Worm (Caenorhabditis elegans) whole organism, L2 larva: ENCODE measurements around the gene C17C3.1.

Experiments used
- C34F6.9 ChIP-seq: fragments of 150-350 bp; optimal IDR thresholded peaks from 2 replicates; lab custom pipeline; 2014; ENCODE audit warnings: missing biosample characterization, missing genetic modification characterization
- F13H6.1 ChIP-seq: sonication (generic microtip); optimal IDR thresholded peaks from 2 replicates; lab custom pipeline; 2016; ENCODE audit warnings: missing genetic modification characterization, missing compliant biosample characterization
- R02D3.7 ChIP-seq: fragments of 150-350 bp; optimal IDR thresholded peaks from 2 replicates; lab custom pipeline; 2014; ENCODE audit warnings: missing biosample characterization, missing genetic modification characterization
- Y55F3AM.14 ChIP-seq: fragments of 200-800 bp; sonication (Bioruptor generic); optimal IDR thresholded peaks from 2 replicates; lab custom pipeline; 2018; ENCODE audit warnings: mild to moderate bottlenecking, missing genetic modification characterization, missing compliant biosample characterization
- ZK546.5 ChIP-seq: sonication (generic microtip); optimal IDR thresholded peaks from 2 replicates; lab custom pipeline; 2017; ENCODE audit warnings: missing biosample characterization, missing genetic modification characterization
- alr-1 ChIP-seq: fragments of 150-350 bp; optimal IDR thresholded peaks from 2 replicates; lab custom pipeline; 2014; ENCODE audit warnings: missing biosample characterization, missing genetic modification characterization
- aly-2 ChIP-seq: fragments of 150-350 bp; optimal IDR thresholded peaks from 2 replicates; lab custom pipeline; 2014; ENCODE audit warnings: missing biosample characterization, missing genetic modification characterization
- ama-1 ChIP-seq: fragments of 150-350 bp; optimal IDR thresholded peaks from 2 replicates; lab custom pipeline; 2018; ENCODE audit warnings: inconsistent platforms
- blmp-1 ChIP-seq: sonication (generic microtip); optimal IDR thresholded peaks from 2 replicates; lab custom pipeline; 2017; ENCODE audit warnings: missing genetic modification characterization, mild to moderate bottlenecking, missing compliant biosample characterization, antibody characterized with exemption, moderate library complexity; ENCODE audit not compliant: insufficient read depth
- ceh-16 ChIP-seq: fragments of 150-350 bp; optimal IDR thresholded peaks from 2 replicates; lab custom pipeline; 2014; ENCODE audit warnings: missing biosample characterization, missing genetic modification characterization
- ceh-82 ChIP-seq: fragments of 150-350 bp; optimal IDR thresholded peaks from 2 replicates; lab custom pipeline; 2014; ENCODE audit warnings: missing biosample characterization, missing genetic modification characterization
- crh-2 ChIP-seq: sonication (generic microtip); optimal IDR thresholded peaks from 2 replicates; lab custom pipeline; 2017; ENCODE audit warnings: missing biosample characterization, missing genetic modification characterization
- dmd-4 ChIP-seq: sonication (generic microtip); optimal IDR thresholded peaks from 2 replicates; lab custom pipeline; 2017; ENCODE audit warnings: missing biosample characterization, missing genetic modification characterization
- egl-27 ChIP-seq: sonication (generic microtip); optimal IDR thresholded peaks from 3 replicates; lab custom pipeline; 2017; ENCODE audit warnings: missing biosample characterization, missing genetic modification reagents, missing genetic modification characterization
- elt-1 ChIP-seq: fragments of 150-350 bp; optimal IDR thresholded peaks from 2 replicates; lab custom pipeline; 2014; ENCODE audit warnings: missing biosample characterization, missing genetic modification characterization
- elt-3 ChIP-seq: sonication (generic microtip); optimal IDR thresholded peaks from 2 replicates; lab custom pipeline; 2017; ENCODE audit warnings: missing biosample characterization, missing genetic modification characterization
- fos-1 ChIP-seq: fragments of 150-350 bp; optimal IDR thresholded peaks from 2 replicates; lab custom pipeline; 2014; ENCODE audit warnings: missing biosample characterization, missing genetic modification characterization
- gmeb-1 ChIP-seq: fragments of 150-350 bp; optimal IDR thresholded peaks from 2 replicates; lab custom pipeline; 2014; ENCODE audit warnings: missing biosample characterization, missing genetic modification characterization
- lin-39 ChIP-seq: fragments of 150-350 bp; optimal IDR thresholded peaks from 2 replicates; lab custom pipeline; 2014; ENCODE audit warnings: missing biosample characterization, missing genetic modification reagents, missing genetic modification characterization
- lsy-2 ChIP-seq, 2 experiments: fragments of 150-350 bp in 1 of 2; sonication (generic microtip) in 1 of 2; optimal IDR thresholded peaks; 2 replicates each; lab custom pipeline; 2014 to 2017; ENCODE audit warnings: missing biosample characterization in 2 of 2, missing genetic modification characterization in 2 of 2
- mab-5 ChIP-seq: fragments of 150-350 bp; optimal IDR thresholded peaks from 2 replicates; lab custom pipeline; 2014; ENCODE audit warnings: missing biosample characterization, missing genetic modification characterization
- mdl-1 ChIP-seq, 2 experiments: fragments of 150-350 bp in 1 of 2; sonication (generic microtip) in 1 of 2; optimal IDR thresholded peaks; 2 replicates each; lab custom pipeline; 2017; ENCODE audit warnings: missing biosample characterization in 2 of 2, missing genetic modification characterization in 2 of 2
- nhr-11 ChIP-seq: fragments of 150-350 bp; optimal IDR thresholded peaks from 2 replicates; lab custom pipeline; 2014; ENCODE audit warnings: missing biosample characterization, missing genetic modification characterization
- nhr-12 ChIP-seq: fragments of 150-350 bp; optimal IDR thresholded peaks from 2 replicates; lab custom pipeline; 2014; ENCODE audit warnings: missing biosample characterization, missing genetic modification characterization
- nhr-129 ChIP-seq: fragments of 150-350 bp; optimal IDR thresholded peaks from 2 replicates; lab custom pipeline; 2014; ENCODE audit warnings: missing biosample characterization, missing genetic modification characterization
- nhr-21 ChIP-seq: fragments of 150-350 bp; optimal IDR thresholded peaks from 2 replicates; lab custom pipeline; 2014; ENCODE audit warnings: missing biosample characterization, missing genetic modification characterization
- nhr-23 ChIP-seq: fragments of 150-350 bp; optimal IDR thresholded peaks from 2 replicates; lab custom pipeline; 2014; ENCODE audit warnings: missing biosample characterization, missing genetic modification reagents, missing genetic modification characterization
- nhr-237 ChIP-seq: fragments of 150-350 bp; optimal IDR thresholded peaks from 2 replicates; lab custom pipeline; 2014; ENCODE audit warnings: missing biosample characterization, missing genetic modification characterization
- nhr-25 ChIP-seq: fragments of 150-350 bp; sonication (generic microtip); optimal IDR thresholded peaks from 3 replicates; lab custom pipeline; 2014; ENCODE audit warnings: missing biosample characterization, missing genetic modification characterization
- nhr-6 ChIP-seq: fragments of 150-350 bp; optimal IDR thresholded peaks from 2 replicates; lab custom pipeline; 2014; ENCODE audit warnings: missing biosample characterization, missing genetic modification characterization
- peb-1 ChIP-seq: fragments of 150-350 bp; optimal IDR thresholded peaks from 2 replicates; lab custom pipeline; 2014; ENCODE audit warnings: missing biosample characterization, missing genetic modification characterization
- sem-4 ChIP-seq: fragments of 150-350 bp; optimal IDR thresholded peaks from 2 replicates; lab custom pipeline; 2014; ENCODE audit warnings: missing biosample characterization, missing genetic modification reagents, missing genetic modification characterization
- skn-1 ChIP-seq: sonication (generic microtip); optimal IDR thresholded peaks from 2 replicates; lab custom pipeline; 2017; ENCODE audit warnings: missing biosample characterization, missing genetic modification characterization
- sma-3 ChIP-seq: sonication (generic microtip); optimal IDR thresholded peaks from 2 replicates; lab custom pipeline; 2016; ENCODE audit warnings: missing genetic modification reagents, missing genetic modification characterization, missing compliant biosample characterization
- sma-9 ChIP-seq, 2 experiments: fragments of 150-350 bp in 1 of 2; sonication (generic microtip) in 1 of 2; optimal IDR thresholded peaks; 2 replicates each; lab custom pipeline; 2014 to 2016; ENCODE audit warnings: missing genetic modification characterization in 2 of 2, mild to moderate bottlenecking in 1 of 2, missing biosample characterization in 1 of 2, missing compliant biosample characterization in 1 of 2, missing genetic modification reagents in 1 of 2, moderate library complexity in 1 of 2
- unc-39 ChIP-seq: fragments of 150-350 bp; optimal IDR thresholded peaks from 2 replicates; lab custom pipeline; 2014; ENCODE audit warnings: missing biosample characterization, missing genetic modification characterization
- unc-55 ChIP-seq: fragments of 150-350 bp; sonication (generic microtip); optimal IDR thresholded peaks from 3 replicates; lab custom pipeline; 2014; ENCODE audit warnings: missing biosample characterization, missing genetic modification reagents, missing genetic modification characterization
- unc-62 ChIP-seq: fragments of 150-350 bp; optimal IDR thresholded peaks from 2 replicates; lab custom pipeline; 2014; ENCODE audit warnings: missing biosample characterization, missing genetic modification reagents, missing genetic modification characterization
- ztf-1 ChIP-seq: fragments of 200-800 bp; sonication (Bioruptor generic); conservative IDR thresholded peaks from 2 replicates; pipeline ENCODE4 v1.3.6; 2022; ENCODE audit warnings: missing genetic modification characterization, missing compliant biosample characterization
- ztf-11 ChIP-seq: sonication (generic microtip); optimal IDR thresholded peaks from 2 replicates; lab custom pipeline; 2017; ENCODE audit warnings: missing biosample characterization, missing genetic modification characterization
- ztf-4 ChIP-seq: fragments of 150-350 bp; optimal IDR thresholded peaks from 2 replicates; lab custom pipeline; 2014; ENCODE audit warnings: missing biosample characterization, missing genetic modification characterization

Gene C17C3.1

ce11 chrII:5604441-5604840 lies 34.1 kb downstream of the C17C3.1 start:
- TF ChIP-seq blmp-1 (tag; lab: Kevin White, UChicago) (no peak), unc-62 (GFP tag; lab: Kevin White, UChicago) (no peak), ceh-82 (no peak), ztf-11 (tag; lab: Kevin White, UChicago) (no peak), unc-39 (tag; lab: Kevin White, UChicago) (no peak), nhr-6 (no peak), peb-1 (no peak), ama-1 (lab: Kevin White, UChicago) (no peak), crh-2 (tag; lab: Kevin White, UChicago) (no peak), dmd-4 (tag; lab: Kevin White, UChicago) (no peak), lin-39 (tag; lab: Kevin White, UChicago) (no peak), nhr-11 (no peak), sem-4 (tag; lab: Kevin White, UChicago) (no peak), aly-2 (tag; lab: Kevin White, UChicago) (no peak), elt-3 (tag; lab: Kevin White, UChicago) (no peak), egl-27 (no peak), R02D3.7 (tag; lab: Kevin White, UChicago) (no peak), alr-1 (tag; lab: Kevin White, UChicago) (no peak)

ce11 chrII:5605538-5605945 lies 35.2 kb downstream of the C17C3.1 start:
- TF ChIP-seq skn-1 (tag; lab: Kevin White, UChicago) (no peak), R02D3.7 (tag; lab: Kevin White, UChicago) (no peak), sma-9 (GFP tag; optimal IDR thresholded peaks at IDR 0.05; lab: Kevin White, UChicago) (peak; percentile 97), sma-9 (tag; optimal IDR thresholded peaks at IDR 0.05; lab: Kevin White, UChicago) (peak; percentile 63), ceh-82 (no peak), lsy-2 (tag; optimal IDR thresholded peaks at IDR 0.05; lab: Kevin White, UChicago) (peak in 1 of 2 experiments; percentile 51), lin-39 (tag; lab: Kevin White, UChicago) (no peak), nhr-23 (tag; lab: Kevin White, UChicago) (no peak), nhr-237 (tag; lab: Kevin White, UChicago) (no peak), dmd-4 (tag; lab: Kevin White, UChicago) (no peak), ztf-4 (no peak), peb-1 (no peak), nhr-25 (tag; lab: Kevin White, UChicago) (peak; percentile 92), nhr-21 (peak; percentile 92), ztf-11 (tag; lab: Kevin White, UChicago) (no peak), crh-2 (tag; lab: Kevin White, UChicago) (peak; percentile 67), unc-55 (GFP tag; lab: Kevin White, UChicago) (no peak), ama-1 (lab: Kevin White, UChicago) (no peak), gmeb-1 (tag; lab: Kevin White, UChicago) (peak; percentile 61), aly-2 (tag; lab: Kevin White, UChicago) (no peak), nhr-12 (tag; lab: Kevin White, UChicago) (no peak), ztf-1 (GFP tag; lab: Robert Waterston, UW) (no peak), mdl-1 (tag; optimal IDR thresholded peaks at IDR 0.05; lab: Kevin White, UChicago) (peak; percentile 39 to 59), sem-4 (tag; lab: Kevin White, UChicago) (peak; percentile 64), sma-3 (GFP tag; lab: Kevin White, UChicago) (peak; percentile 92), C34F6.9 (tag; lab: Kevin White, UChicago) (peak; percentile 56), elt-1 (tag; lab: Kevin White, UChicago) (no peak), blmp-1 (tag; lab: Kevin White, UChicago) (peak; percentile 72), nhr-6 (peak; percentile 37), elt-3 (tag; lab: Kevin White, UChicago) (no peak), egl-27 (peak; percentile 82), nhr-129 (tag; lab: Kevin White, UChicago) (peak; percentile 79), Y55F3AM.14 (peak; percentile 6), F13H6.1 (tag; lab: Kevin White, UChicago) (peak; percentile 10), fos-1 (tag; lab: Kevin White, UChicago) (peak; percentile 86), ceh-16 (tag; lab: Kevin White, UChicago) (peak; percentile 20), nhr-11 (no peak), ZK546.5 (tag; lab: Kevin White, UChicago) (no peak), mab-5 (tag; lab: Kevin White, UChicago) (no peak)
